Fruit fly (Drosophila melanogaster) S2 (cell line): ENCODE data around the gene AlkB.

Experiments
- CG8478 ChIP-seq: fragments of >200 bp; optimal IDR thresholded peaks from 2 replicates; lab custom pipeline; 2018
- CTCF ChIP-seq, 2 experiments: fragments of >200 bp; optimal IDR thresholded peaks; 2 replicates each; lab custom pipeline; 2018

The AlkB gene

dm6 chrX:15859387-15859786 lies at the start of gene AlkB:
TSS of gene AlkB (minus strand) at chrX:15859487.
- TF ChIP-seq CG8478 (lab: Kevin White, UChicago) (no peak), CTCF (optimal IDR thresholded peaks at IDR 0.05; lab: Kevin White, UChicago) (no peak)

DNA sequence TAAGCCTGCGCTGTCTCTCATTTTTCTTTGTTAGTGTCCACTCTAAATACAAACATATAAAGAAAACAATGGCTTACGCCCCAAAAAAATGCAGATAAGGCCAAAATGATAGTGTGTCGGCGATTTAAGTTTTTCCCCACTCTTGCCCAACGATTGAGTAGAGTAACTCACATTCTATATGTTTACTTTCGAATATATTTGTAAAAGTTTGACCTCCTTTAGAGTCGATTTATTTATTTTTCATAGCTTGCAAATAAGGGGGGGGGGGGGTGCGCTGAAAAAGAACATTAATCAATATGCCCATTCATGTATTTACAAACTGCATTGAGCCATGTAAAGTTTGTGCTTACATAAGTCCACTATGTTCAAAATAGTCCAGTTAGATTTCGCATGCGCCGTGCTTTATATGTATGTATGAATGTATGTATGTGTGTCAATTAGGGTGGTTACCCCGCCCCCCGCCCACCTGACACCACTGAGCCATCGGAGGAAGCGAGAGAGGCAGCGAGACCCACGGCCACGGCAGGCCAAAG lies 34.5 kb upstream of the AlkB start:
- TF ChIP-seq CG8478 (lab: Kevin White, UChicago) (no peak), CTCF (optimal IDR thresholded peaks at IDR 0.05; lab: Kevin White, UChicago) (no peak)

dm6 chrX:15891606-15892345 lies 32.5 kb upstream of the AlkB start, which contains the start of gene shi:
TSS of gene shi (plus strand) at chrX:15892116.
- TF ChIP-seq CG8478 (lab: Kevin White, UChicago), result no peak
- TF ChIP-seq CTCF (optimal IDR thresholded peaks at IDR 0.05; lab: Kevin White, UChicago), result no peak

dm6 chrX:15889780-15890608 lies 30.7 kb upstream of the AlkB start, which contains the start of the genes MSBP and CG15916:
TSS of gene MSBP (minus strand) at chrX:15890109.
TSS of gene CG15916 (plus strand) at chrX:15890589.
- no peak for TF ChIP-seq CTCF (optimal IDR thresholded peaks at IDR 0.05; lab: Kevin White, UChicago)
- TF ChIP-seq CG8478 (lab: Kevin White, UChicago), result no peak

- TF ChIP-seq CTCF (optimal IDR thresholded peaks at IDR 0.05; lab: Kevin White, UChicago) (no peak), CG8478 (lab: Kevin White, UChicago) (no peak)
Observed at dm6 chrX:15888763-15889162, 29.5 kb upstream of the AlkB start.

dm6 chrX:15887247-15887616 lies 27.9 kb upstream of the AlkB start, which contains the start of gene tay:
TSS of gene tay (minus strand) at chrX:15887311.
- TF ChIP-seq CTCF (optimal IDR thresholded peaks at IDR 0.05; lab: Kevin White, UChicago) (peak in 1 of 2 experiments; percentile 33), CG8478 (lab: Kevin White, UChicago) (no peak)

dm6 chrX:15886411-15887246 lies 27.3 kb upstream of the AlkB start:
- TF ChIP-seq CTCF (optimal IDR thresholded peaks at IDR 0.05; lab: Kevin White, UChicago) (peak in 1 of 2 experiments; percentile 3), CG8478 (lab: Kevin White, UChicago) (no peak)

- no peak for TF ChIP-seq CG8478 (lab: Kevin White, UChicago)
Observed at dm6 chrX:15875569-15875968, 16.3 kb upstream of the AlkB start.

DNA sequence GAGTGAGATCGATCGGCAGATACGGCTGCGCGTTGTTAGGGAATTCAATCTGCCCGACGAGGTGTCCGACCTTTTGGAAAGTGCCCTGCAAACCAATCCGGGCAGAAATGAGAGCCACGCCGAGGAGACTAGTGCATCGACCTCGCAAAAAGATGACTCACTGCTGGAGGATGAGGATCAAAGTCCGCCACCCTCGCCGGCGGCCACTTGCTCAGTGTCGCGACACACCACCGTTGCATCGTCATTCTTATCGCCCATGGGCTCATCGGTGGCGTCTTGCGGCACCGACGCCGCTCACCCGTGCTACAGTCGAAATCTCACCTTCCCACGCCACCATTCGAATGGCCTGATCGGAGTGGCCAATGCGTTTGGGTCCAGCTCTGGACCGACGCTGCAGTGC lies 15.2 kb upstream of the AlkB start:
- TF ChIP-seq CG8478 (lab: Kevin White, UChicago), result no peak
- no peak for TF ChIP-seq CTCF (optimal IDR thresholded peaks at IDR 0.05; lab: Kevin White, UChicago)

dm6 chrX:15870777-15871757 lies 11.8 kb upstream of the AlkB start:
- TF ChIP-seq CTCF (optimal IDR thresholded peaks at IDR 0.05; lab: Kevin White, UChicago) (no peak), CG8478 (lab: Kevin White, UChicago) (no peak)

DNA sequence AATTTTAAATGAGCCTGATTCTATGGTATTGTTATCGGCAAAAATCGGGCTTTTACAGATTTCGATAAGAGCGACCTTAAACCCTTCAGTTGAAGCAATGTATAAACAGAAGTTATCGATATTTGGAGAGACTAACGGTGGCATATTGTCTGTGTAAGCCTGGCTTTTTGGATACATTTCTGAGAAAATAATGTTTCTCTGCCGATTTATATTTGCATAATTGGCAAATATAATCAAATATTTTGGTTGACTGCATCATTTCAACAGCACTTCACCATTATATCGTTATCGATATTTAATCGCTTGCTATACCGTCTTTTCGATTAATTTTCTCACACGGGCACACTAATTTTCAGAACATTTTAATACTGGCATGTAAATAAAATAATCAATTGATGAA lies 10.6 kb upstream of the AlkB start, which contains the start of gene CG16952:
Gene CG16952, plus strand, starts transcription at position 341 of the 400 bp plus-strand sequence.
- TF ChIP-seq CG8478 (lab: Kevin White, UChicago), result no peak

DNA sequence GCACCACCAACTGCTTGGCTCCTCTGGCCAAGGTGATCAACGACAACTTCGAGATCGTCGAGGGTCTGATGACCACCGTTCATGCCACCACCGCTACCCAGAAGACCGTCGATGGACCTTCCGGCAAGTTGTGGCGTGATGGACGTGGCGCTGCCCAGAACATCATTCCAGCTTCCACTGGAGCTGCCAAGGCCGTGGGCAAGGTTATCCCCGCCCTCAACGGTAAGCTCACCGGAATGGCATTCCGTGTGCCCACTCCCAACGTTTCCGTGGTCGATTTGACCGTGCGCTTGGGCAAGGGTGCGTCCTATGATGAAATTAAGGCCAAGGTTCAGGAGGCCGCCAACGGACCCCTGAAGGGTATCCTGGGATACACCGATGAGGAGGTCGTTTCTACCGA lies 9.5 kb upstream of the AlkB start:
- TF ChIP-seq CG8478 (lab: Kevin White, UChicago) (no peak), CTCF (optimal IDR thresholded peaks at IDR 0.05; lab: Kevin White, UChicago) (no peak)

- TF ChIP-seq CTCF (optimal IDR thresholded peaks at IDR 0.05; lab: Kevin White, UChicago) (no peak), CG8478 (lab: Kevin White, UChicago) (no peak)
Observed at dm6 chrX:15867863-15868262, 8.6 kb upstream of the AlkB start, which contains the start of gene Gapdh2. TSS of gene Gapdh2 (plus strand) at chrX:15868145.
